Worm (Caenorhabditis elegans): Measurements from ENCODE around the gene otub-4.

Gene otub-4

DNA sequence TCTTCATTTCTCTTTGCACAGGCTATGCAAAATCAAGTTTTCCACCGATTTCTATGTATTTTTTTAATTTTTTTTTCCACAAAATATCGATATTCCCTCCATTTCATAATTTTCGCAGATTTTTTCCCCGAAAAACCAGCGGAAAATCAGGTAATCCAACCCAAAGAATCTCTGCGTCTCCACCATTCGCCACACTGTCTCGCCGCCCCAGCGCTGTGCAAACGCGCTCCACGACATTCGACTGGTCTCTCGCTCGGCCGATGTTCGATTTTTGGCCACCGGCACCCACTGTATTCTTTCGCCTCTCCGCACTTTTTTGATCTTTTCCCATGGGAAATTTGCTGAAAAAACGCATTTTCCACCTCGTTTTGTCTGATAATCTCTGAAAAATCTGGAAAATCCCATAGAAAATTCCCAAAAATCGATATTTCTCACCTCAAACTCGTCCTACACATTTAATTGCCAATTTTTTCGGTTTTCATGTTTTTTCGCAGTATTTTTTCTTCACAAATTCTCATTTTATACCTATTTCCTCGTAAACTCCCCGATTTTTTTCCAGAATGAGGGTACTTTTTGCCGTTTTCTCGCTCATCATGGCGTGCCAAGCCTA, 9.2 kb downstream of the otub-4 start, which contains the start of gene vha-19 (continued):
- TF ChIP-seq madf-5 (GFP tag; IDR thresholded peaks at IDR 0.05) = no peak
- TF ChIP-seq tra-1 (GFP tag; IDR thresholded peaks at IDR 0.05) = no peak
- TF ChIP-seq lir-3 (tag; optimal IDR thresholded peaks at IDR 0.05) = no peak
- no peak for TF ChIP-seq ceh-28 (tag; optimal IDR thresholded peaks at IDR 0.05)
- TF ChIP-seq spr-3 (GFP tag; optimal IDR thresholded peaks at IDR 0.05) = no peak
- TF ChIP-seq spr-1 (tag; optimal IDR thresholded peaks at IDR 0.05) = no peak
- TF ChIP-seq nhr-77 (tag; optimal IDR thresholded peaks at IDR 0.05) = peak; percentile 13
- TF ChIP-seq zfp-3 (GFP tag; conservative IDR thresholded peaks at IDR 0.05) = no peak
- no peak for TF ChIP-seq ceh-44 (GFP tag; IDR thresholded peaks at IDR 0.05)
- TF ChIP-seq pqm-1 (tag; optimal IDR thresholded peaks at IDR 0.05) = peak; percentile 49
- TF ChIP-seq lsy-2 (tag; optimal IDR thresholded peaks at IDR 0.05) = peak in 1 of 2 experiments; percentile 37
- TF ChIP-seq F10B5.3 (tag; optimal IDR thresholded peaks at IDR 0.05) = no peak

DNA sequence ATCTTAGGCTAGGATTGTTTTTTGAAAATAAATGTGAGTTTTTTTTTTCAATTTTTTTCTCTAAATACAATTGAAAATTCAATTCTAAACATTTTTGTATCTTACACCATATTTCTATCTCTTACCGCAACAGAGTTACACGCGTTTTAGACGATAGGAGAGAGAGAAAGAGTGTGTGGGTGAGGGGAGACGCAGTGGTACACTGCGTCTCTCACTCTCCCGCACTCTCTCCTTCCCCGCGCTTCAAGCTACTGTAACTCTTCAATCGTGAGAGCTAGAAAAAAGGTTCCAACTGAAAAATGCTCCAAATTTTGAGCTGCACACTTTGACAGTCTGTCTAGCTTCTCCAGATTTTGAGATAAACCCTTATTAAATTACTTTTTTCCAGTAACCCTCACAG, 14.1 kb downstream of the otub-4 start:
- no peak for TF ChIP-seq aha-1 (tag)
- no peak for TF ChIP-seq ZK546.5 (tag; optimal IDR thresholded peaks at IDR 0.05)
- TF ChIP-seq mdl-1 (tag; optimal IDR thresholded peaks at IDR 0.05) = no peak
- no peak for TF ChIP-seq pqm-1 (tag; optimal IDR thresholded peaks at IDR 0.05)
- TF ChIP-seq mes-2 (tag; optimal IDR thresholded peaks at IDR 0.05; ENCODE audit: poor library complexity, severe bottlenecking) = no peak
- TF ChIP-seq F10B5.3 (tag; optimal IDR thresholded peaks at IDR 0.05) = no peak
- no peak for TF ChIP-seq T26A8.4 (GFP tag; IDR thresholded peaks at IDR 0.05)
- TF ChIP-seq fos-1 (tag; optimal IDR thresholded peaks at IDR 0.05) = no peak
- TF ChIP-seq madf-9 (GFP tag; conservative IDR thresholded peaks at IDR 0.05) = no peak

DNA sequence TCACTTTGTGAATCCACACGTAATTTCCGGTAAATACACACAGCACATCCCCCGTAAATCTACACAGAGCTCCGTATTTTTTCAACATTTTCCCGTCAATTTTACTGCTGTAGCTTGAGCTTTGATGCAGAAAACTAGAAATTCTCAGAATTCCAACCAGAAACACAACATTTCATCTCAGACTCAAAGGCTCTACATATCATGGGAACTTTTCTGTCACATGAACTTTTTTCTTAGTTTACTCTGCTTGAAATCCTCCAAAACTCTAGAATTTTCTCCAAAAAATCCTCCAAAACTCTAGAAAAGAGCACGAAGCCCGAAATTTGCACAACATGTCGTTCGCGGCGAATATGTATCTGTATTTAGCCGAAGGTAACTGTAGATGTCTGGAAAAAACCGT, 14.7 kb downstream of the otub-4 start, which contains the start of gene Y55H10A.2:
Gene Y55H10A.2 (plus strand): TSS at position 301 of the 400 bp plus-strand sequence.
- TF ChIP-seq aha-1 (tag) = peak; percentile 69
- no peak for TF ChIP-seq spr-3 (GFP tag; optimal IDR thresholded peaks at IDR 0.05)

- TF ChIP-seq aha-1 (tag) (peak; percentile 16), lin-39 (tag; optimal IDR thresholded peaks at IDR 0.05) (no peak)
These were observed 23.2 kb downstream of the otub-4 start, which contains the start of gene F42A6.1 for ce11 chrIV:3354757-3355156. TSS of gene F42A6.1 (plus strand) at chrIV:3355057.

- TF ChIP-seq sdz-12 (GFP tag; optimal IDR thresholded peaks at IDR 0.05) (no peak), spr-1 (tag; optimal IDR thresholded peaks at IDR 0.05) (no peak), vab-7 (GFP tag; IDR thresholded peaks at IDR 0.05) (no peak), php-3 (GFP tag; IDR thresholded peaks at IDR 0.05) (no peak), Y48G9A.11 (GFP tag; IDR thresholded peaks at IDR 0.05) (no peak), set-16 (GFP tag; IDR thresholded peaks at IDR 0.05) (no peak), lin-39 (tag; optimal IDR thresholded peaks at IDR 0.05) (no peak), ces-1 (GFP tag; optimal IDR thresholded peaks at IDR 0.05) (no peak), F49E8.2 (tag; optimal IDR thresholded peaks at IDR 0.05; ENCODE audit: borderline replicate concordance) (no peak), lim-7 (GFP tag; IDR thresholded peaks at IDR 0.05) (no peak), hlh-30 (tag; optimal IDR thresholded peaks at IDR 0.05; ENCODE audit: insufficient read depth) (no peak), nhr-10 (tag; optimal IDR thresholded peaks at IDR 0.05) (no peak), daf-8 (GFP tag; IDR thresholded peaks at IDR 0.05) (no peak), ceh-44 (GFP tag; IDR thresholded peaks at IDR 0.05) (no peak), aha-1 (tag) (no peak), snpc-1.2 (GFP tag; IDR thresholded peaks at IDR 0.05) (no peak), ceh-32 (tag; optimal IDR thresholded peaks at IDR 0.05; ENCODE audit: poor library complexity) (no peak), mes-2 (tag; optimal IDR thresholded peaks at IDR 0.05; ENCODE audit: poor library complexity, severe bottlenecking) (no peak), F44E2.7 (GFP tag; IDR thresholded peaks at IDR 0.05) (no peak)
These were observed 25.9 kb downstream of the otub-4 start for ce11 chrIV:3352019-3352418.

Measured in whole organism, L4 larva.